Worm (Caenorhabditis elegans) whole organism, mixed stage, embryonic: ENCODE results near the gene clp-9.

Source experiments
- lin-13 ChIP-seq: fragments of 150-350 bp; optimal IDR thresholded peaks from 2 replicates; lab custom pipeline; 2014; ENCODE audit warnings: missing biosample characterization, missing genetic modification characterization
- lsy-2 ChIP-seq: fragments of 150-350 bp; optimal IDR thresholded peaks from 2 replicates; lab custom pipeline; 2014; ENCODE audit warnings: missing biosample characterization, missing genetic modification characterization
- unc-39 ChIP-seq: fragments of 150-350 bp; optimal IDR thresholded peaks from 2 replicates; lab custom pipeline; 2014; ENCODE audit warnings: missing biosample characterization, missing genetic modification characterization
- unc-62 ChIP-seq: fragments of 150-350 bp; optimal IDR thresholded peaks from 2 replicates; lab custom pipeline; 2014; ENCODE audit warnings: missing biosample characterization, missing genetic modification reagents, missing genetic modification characterization
- zip-8 ChIP-seq: fragments of 150-350 bp; optimal IDR thresholded peaks from 2 replicates; lab custom pipeline; 2014; ENCODE audit warnings: missing biosample characterization, missing genetic modification characterization

Gene clp-9

DNA sequence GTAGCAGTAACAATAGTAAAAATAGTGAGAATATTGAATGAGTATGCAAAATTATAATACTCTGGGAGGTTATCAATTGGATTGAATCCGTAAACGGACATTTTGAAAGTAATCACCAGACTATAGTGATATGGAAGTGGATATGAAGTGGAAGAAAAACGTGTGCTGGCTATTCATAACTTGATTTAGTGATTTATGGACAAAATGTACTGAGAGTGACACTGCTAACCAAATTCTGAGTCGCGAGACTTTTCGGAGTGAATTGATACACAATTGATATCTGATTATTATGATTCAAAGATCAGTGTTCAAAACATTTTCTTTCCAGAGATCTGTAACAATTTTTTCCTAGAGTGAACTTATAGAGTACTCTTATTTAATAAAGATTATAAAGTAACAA lies 49.8 kb downstream of the clp-9 start, which contains the start of gene sru-38:
TSS of gene sru-38 (minus strand) at position 101 of the 400 bp plus-strand sequence.
- TF ChIP-seq unc-39 (no peak), lin-13 (tag; lab: Kevin White, UChicago) (no peak), unc-62 (GFP tag; lab: Kevin White, UChicago) (no peak)

DNA sequence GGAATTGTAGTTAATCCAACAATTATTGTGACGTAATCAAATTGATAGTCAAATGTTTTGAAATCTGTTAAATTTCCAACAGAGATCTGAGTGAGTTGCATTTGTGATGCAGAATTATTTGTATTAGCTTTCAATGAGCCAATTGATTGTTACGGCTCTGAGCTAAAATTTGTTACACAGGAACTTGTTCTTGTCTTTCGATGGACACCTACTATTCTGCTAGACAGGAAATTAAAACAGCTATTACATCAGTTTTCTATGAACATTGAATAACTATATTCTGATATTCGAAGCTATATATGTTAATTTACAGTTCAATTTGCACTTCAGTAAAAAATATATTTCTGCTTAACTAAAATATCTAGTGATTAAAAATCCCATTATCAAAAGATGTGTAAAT lies 51.9 kb downstream of the clp-9 start, which contains the start of gene sru-40:
TSS of gene sru-40 (minus strand) at position 101 of the 400 bp plus-strand sequence.
- TF ChIP-seq lsy-2 (tag; lab: Kevin White, UChicago) (no peak), zip-8 (tag; lab: Kevin White, UChicago) (peak; percentile 46)
